Fruit fly (Drosophila melanogaster) whole organism, prepupa: ENCODE measurements around the gene JMJD4.

Experiments
- Blimp-1 ChIP-seq: fragments of 200-800 bp; sonication (Bioruptor generic); optimal IDR thresholded peaks from 3 replicates; lab custom pipeline; 2017; ENCODE audit warnings: missing biosample characterization, missing genetic modification characterization, mild to moderate bottlenecking, moderate library complexity, missing genetic modification reagents
- CG10631 ChIP-seq: fragments of 200-800 bp; sonication (Bioruptor generic); optimal IDR thresholded peaks from 2 replicates; lab custom pipeline; 2016; ENCODE audit warnings: missing biosample characterization, missing genetic modification characterization
- CG10669 ChIP-seq: fragments of 200-800 bp; sonication (Bioruptor generic); optimal IDR thresholded peaks from 3 replicates; lab custom pipeline; 2018; ENCODE audit warnings: missing biosample characterization, mild to moderate bottlenecking, missing genetic modification characterization, moderate library complexity
- CG11294 ChIP-seq: fragments of 200-800 bp; sonication (Bioruptor generic); IDR thresholded peaks from 2 replicates; pipeline ENCODE4 v1.3.6; 2022; ENCODE audit warnings: missing biosample characterization, missing genetic modification characterization
- CG11762 ChIP-seq: fragments of 200-800 bp; sonication (Bioruptor generic); optimal IDR thresholded peaks from 3 replicates; lab custom pipeline; 2016; ENCODE audit warnings: missing biosample characterization, missing genetic modification characterization; ENCODE audit not compliant: insufficient read depth
- CG15336 ChIP-seq: fragments of 200-800 bp; sonication (Bioruptor generic); IDR thresholded peaks from 2 replicates; pipeline ENCODE4 v1.3.6; 2022; ENCODE audit warnings: missing biosample characterization, missing genetic modification characterization
- CG1621 ChIP-seq: fragments of 200-800 bp; sonication (Bioruptor generic); optimal IDR thresholded peaks from 3 replicates; lab custom pipeline; 2018; ENCODE audit warnings: missing biosample characterization, mild to moderate bottlenecking, missing genetic modification characterization
- CG16779 ChIP-seq: fragments of 200-800 bp; sonication (Bioruptor generic); optimal IDR thresholded peaks from 3 replicates; lab custom pipeline; 2017; ENCODE audit warnings: missing biosample characterization, mild to moderate bottlenecking, missing genetic modification characterization
- CG32006 ChIP-seq: fragments of 200-800 bp; sonication (Bioruptor generic); optimal IDR thresholded peaks from 3 replicates; lab custom pipeline; 2017; ENCODE audit warnings: missing biosample characterization, mild to moderate bottlenecking, missing genetic modification characterization
- CG34406 ChIP-seq: fragments of 200-800 bp; sonication (Bioruptor generic); optimal IDR thresholded peaks from 3 replicates; lab custom pipeline; 2016; ENCODE audit warnings: missing biosample characterization, missing genetic modification characterization
- CG3919 ChIP-seq: fragments of 200-800 bp; sonication (Bioruptor generic); optimal IDR thresholded peaks from 3 replicates; lab custom pipeline; 2016; ENCODE audit warnings: missing biosample characterization, missing genetic modification characterization
- CG4318 ChIP-seq: fragments of 200-800 bp; sonication (Bioruptor generic); optimal IDR thresholded peaks from 3 replicates; lab custom pipeline; 2017; ENCODE audit warnings: missing biosample characterization, mild to moderate bottlenecking, missing genetic modification characterization
- CG6163 ChIP-seq: fragments of 200-800 bp; sonication (Bioruptor generic); IDR thresholded peaks from 3 replicates; pipeline ENCODE4 v1.3.6; 2022; ENCODE audit warnings: missing biosample characterization, missing genetic modification characterization
- CG6792 ChIP-seq: fragments of 200-800 bp; sonication (Bioruptor generic); optimal IDR thresholded peaks from 3 replicates; lab custom pipeline; 2016; ENCODE audit warnings: missing biosample characterization, missing genetic modification characterization
- CG6808 ChIP-seq: fragments of 200-800 bp; sonication (Bioruptor generic); optimal IDR thresholded peaks from 3 replicates; lab custom pipeline; 2017; ENCODE audit warnings: missing biosample characterization, missing genetic modification characterization, mild to moderate bottlenecking, moderate library complexity, missing genetic modification reagents
- CG7368 ChIP-seq: fragments of 200-800 bp; sonication (Bioruptor generic); optimal IDR thresholded peaks from 3 replicates; lab custom pipeline; 2016; ENCODE audit warnings: missing biosample characterization, missing genetic modification characterization
- CG8119 ChIP-seq: fragments of 200-800 bp; sonication (Bioruptor generic); IDR thresholded peaks from 3 replicates; pipeline ENCODE4 v1.3.6; 2022; ENCODE audit warnings: missing biosample characterization, missing genetic modification characterization
- CG8319 ChIP-seq: fragments of 200-800 bp; sonication (Bioruptor generic); optimal IDR thresholded peaks from 3 replicates; lab custom pipeline; 2016; ENCODE audit warnings: missing biosample characterization, missing genetic modification characterization
- CG8632 ChIP-seq: fragments of 200-800 bp; sonication (Bioruptor generic); optimal IDR thresholded peaks from 3 replicates; lab custom pipeline; 2016; ENCODE audit warnings: missing biosample characterization, missing genetic modification characterization
- CG9139 ChIP-seq: fragments of 200-800 bp; sonication (Bioruptor generic); optimal IDR thresholded peaks from 3 replicates; lab custom pipeline; 2017; ENCODE audit warnings: missing biosample characterization, mild to moderate bottlenecking, missing genetic modification characterization
- Eip78C ChIP-seq: fragments of 200-800 bp; sonication (Bioruptor generic); peaks from one replicate; lab custom pipeline; 2016; ENCODE audit warnings: missing biosample characterization, missing genetic modification characterization
- Eip93F ChIP-seq: fragments of 200-800 bp; sonication (Bioruptor generic); optimal IDR thresholded peaks from 2 replicates; lab custom pipeline; 2016; ENCODE audit warnings: missing biosample characterization, mild to moderate bottlenecking, missing genetic modification characterization
- Ets21C ChIP-seq: fragments of 200-800 bp; sonication (Bioruptor generic); optimal IDR thresholded peaks from 3 replicates; lab custom pipeline; 2016; ENCODE audit warnings: missing biosample characterization, missing genetic modification characterization
- Ets96B ChIP-seq: fragments of 200-800 bp; optimal IDR thresholded peaks from 2 replicates; lab custom pipeline; 2019; ENCODE audit warnings: missing biosample characterization, mild to moderate bottlenecking, missing genetic modification characterization, moderate library complexity
- Gug ChIP-seq: fragments of 200-800 bp; sonication (Bioruptor generic); IDR thresholded peaks from 2 replicates; pipeline ENCODE4 v1.3.6; 2022; ENCODE audit warnings: missing biosample characterization, missing genetic modification characterization
- Hr38 ChIP-seq: sonication (Bioruptor generic); optimal IDR thresholded peaks from 2 replicates; lab custom pipeline; 2016; ENCODE audit warnings: missing biosample characterization, missing genetic modification characterization
- Hr39 ChIP-seq: fragments of 200-800 bp; sonication (Bioruptor generic); optimal IDR thresholded peaks from 2 replicates; lab custom pipeline; 2016; ENCODE audit warnings: missing biosample characterization, missing genetic modification characterization
- Met ChIP-seq: fragments of 200-800 bp; sonication (Bioruptor generic); optimal IDR thresholded peaks from 3 replicates; lab custom pipeline; 2016; ENCODE audit warnings: missing biosample characterization, missing genetic modification characterization
- Smox ChIP-seq: fragments of 200-800 bp; sonication (Bioruptor generic); optimal IDR thresholded peaks from 3 replicates; lab custom pipeline; 2016; ENCODE audit warnings: missing biosample characterization, missing genetic modification characterization
- Sox102F ChIP-seq: fragments of 200-800 bp; sonication (Bioruptor generic); optimal IDR thresholded peaks from 2 replicates; lab custom pipeline; 2016; ENCODE audit warnings: missing biosample characterization, mild to moderate bottlenecking, missing genetic modification characterization
- Sox14 ChIP-seq: fragments of 200-800 bp; sonication (Bioruptor generic); optimal IDR thresholded peaks from 3 replicates; lab custom pipeline; 2016; ENCODE audit warnings: missing biosample characterization, missing genetic modification characterization
- Sox15 ChIP-seq: fragments of 200-800 bp; sonication (Bioruptor generic); optimal IDR thresholded peaks from 3 replicates; lab custom pipeline; 2016; ENCODE audit warnings: missing biosample characterization, missing genetic modification characterization
- achi ChIP-seq: fragments of 200-800 bp; sonication (Bioruptor generic); optimal IDR thresholded peaks from 3 replicates; lab custom pipeline; 2016; ENCODE audit warnings: missing biosample characterization, missing genetic modification characterization
- cyc ChIP-seq: fragments of 200-800 bp; sonication (Bioruptor generic); optimal IDR thresholded peaks from 3 replicates; lab custom pipeline; 2016; ENCODE audit warnings: missing biosample characterization, missing genetic modification characterization
- eg ChIP-seq: fragments of 200-800 bp; sonication (Bioruptor generic); IDR thresholded peaks from 3 replicates; pipeline ENCODE4 v1.3.6; 2022; ENCODE audit warnings: missing biosample characterization, missing genetic modification characterization
- esn ChIP-seq: fragments of 200-800 bp; sonication (Bioruptor generic); optimal IDR thresholded peaks from 2 replicates; lab custom pipeline; 2016; ENCODE audit warnings: missing biosample characterization, mild to moderate bottlenecking, missing genetic modification characterization, moderate library complexity
- fd85E ChIP-seq: fragments of 200-800 bp; sonication (Bioruptor generic); optimal IDR thresholded peaks from 3 replicates; lab custom pipeline; 2016; ENCODE audit warnings: missing biosample characterization, missing genetic modification characterization
- lz ChIP-seq: fragments of 200-800 bp; sonication (Bioruptor generic); optimal IDR thresholded peaks from 3 replicates; lab custom pipeline; 2016; ENCODE audit warnings: missing biosample characterization, missing genetic modification characterization
- salr ChIP-seq, 2 experiments: fragments of 200-800 bp; sonication (Bioruptor generic); optimal IDR thresholded peaks; 3 replicates each; lab custom pipeline; 2016 to 2018; ENCODE audit warnings: missing biosample characterization in 2 of 2, missing genetic modification characterization in 2 of 2, mild to moderate bottlenecking in 1 of 2
- spab ChIP-seq: fragments of 200-800 bp; sonication (Bioruptor generic); optimal IDR thresholded peaks from 2 replicates; lab custom pipeline; 2017; ENCODE audit warnings: missing biosample characterization, mild to moderate bottlenecking, missing genetic modification characterization, missing genetic modification reagents
- ss ChIP-seq, 2 experiments: fragments of 200-800 bp; sonication (Bioruptor generic); optimal IDR thresholded peaks; 2 replicates in 1 of 2; 3 replicates in 1 of 2; lab custom pipeline; 2017 to 2018; ENCODE audit warnings: mild to moderate bottlenecking in 2 of 2, missing biosample characterization in 2 of 2, missing genetic modification characterization in 2 of 2, moderate library complexity in 1 of 2
- svp ChIP-seq: fragments of 200-800 bp; sonication (Bioruptor generic); peaks from one replicate; lab custom pipeline; 2016; ENCODE audit warnings: missing biosample characterization, missing genetic modification characterization
- topi ChIP-seq: fragments of 200-800 bp; sonication (Bioruptor generic); optimal IDR thresholded peaks from 3 replicates; lab custom pipeline; 2016; ENCODE audit warnings: missing biosample characterization, missing genetic modification characterization
- vri ChIP-seq: fragments of 200-800 bp; sonication (Bioruptor generic); optimal IDR thresholded peaks from 3 replicates; lab custom pipeline; 2016; ENCODE audit warnings: missing biosample characterization, mild to moderate bottlenecking, missing genetic modification characterization

JMJD4 gene

DNA sequence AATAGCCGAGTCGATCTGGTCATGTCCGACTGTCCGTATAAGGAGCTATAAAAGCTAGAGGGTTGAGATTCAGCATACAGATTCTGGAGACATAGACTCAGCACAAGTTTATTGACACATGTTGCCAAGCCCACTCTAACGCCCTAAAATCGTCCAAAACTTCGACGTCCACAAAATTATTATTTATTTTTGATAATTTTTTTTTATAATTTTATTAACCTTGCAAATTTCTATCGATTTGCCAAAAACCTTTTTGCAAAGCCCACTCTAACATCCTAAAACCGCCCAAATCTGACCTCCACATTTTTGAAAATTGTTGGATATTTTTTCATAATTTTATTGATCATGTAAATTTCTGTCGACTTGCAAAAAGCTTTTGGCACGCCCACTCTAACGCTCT lies at the start of gene JMJD4:
JMJD4 (minus strand) TSS at position 101 of the 400 bp plus-strand sequence.
- no peak for TF ChIP-seq CG10631 (GFP tag; lab: Kevin White, UChicago)
- TF ChIP-seq Smox (GFP tag; lab: Kevin White, UChicago) = no peak
- no peak for TF ChIP-seq CG3919 (GFP tag; lab: Kevin White, UChicago)
- no peak for TF ChIP-seq CG6792 (GFP tag; lab: Kevin White, UChicago)
- TF ChIP-seq cyc (GFP tag; lab: Kevin White, UChicago) = no peak
- TF ChIP-seq CG9139 = no peak
- TF ChIP-seq ss (GFP tag; optimal IDR thresholded peaks at IDR 0.05; lab: Kevin White, UChicago) = no peak
- no peak for TF ChIP-seq Ets96B
- no peak for TF ChIP-seq CG7368 (GFP tag; lab: Kevin White, UChicago)
- no peak for TF ChIP-seq Blimp-1
- no peak for TF ChIP-seq Sox102F
- TF ChIP-seq CG8632 = no peak
- no peak for TF ChIP-seq svp
- TF ChIP-seq Ets21C = no peak

DNA sequence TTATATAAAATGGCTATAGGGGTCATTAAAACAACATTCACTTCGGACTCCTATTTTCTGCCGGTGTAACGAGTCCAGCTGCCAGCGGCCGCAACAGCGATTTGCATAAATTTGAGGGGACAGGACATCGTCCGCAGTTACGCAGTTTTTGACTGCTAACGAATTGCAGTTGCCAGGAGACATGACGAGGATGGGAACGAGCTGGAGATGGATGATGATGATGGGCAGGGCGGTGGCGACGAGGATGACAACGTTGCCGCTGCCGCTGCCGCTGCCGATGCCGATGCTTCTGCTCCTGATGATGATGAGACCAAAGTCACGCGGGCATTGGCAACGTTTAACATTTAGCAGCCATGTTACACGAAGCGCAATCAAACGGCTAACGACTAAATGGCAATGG lies 43.7 kb upstream of the JMJD4 start:
- TF ChIP-seq svp = peak; percentile 0
- no peak for TF ChIP-seq Sox15

dm6 chr2L:18186695-18187094 lies 27.6 kb upstream of the JMJD4 start:
- TF ChIP-seq CG6163 (GFP tag; lab: Robert Waterston, UW) (0 out of 3 replicates have a peak, but pooled peaks have one; percentile 28), Eip78C (GFP tag; lab: Kevin White, UChicago) (peak; percentile 25), Hr39 (GFP tag; lab: Kevin White, UChicago) (peak; percentile 2), CG32006 (no peak)
- TF ChIP-seq, all 60 proteins: peak for 3

DNA sequence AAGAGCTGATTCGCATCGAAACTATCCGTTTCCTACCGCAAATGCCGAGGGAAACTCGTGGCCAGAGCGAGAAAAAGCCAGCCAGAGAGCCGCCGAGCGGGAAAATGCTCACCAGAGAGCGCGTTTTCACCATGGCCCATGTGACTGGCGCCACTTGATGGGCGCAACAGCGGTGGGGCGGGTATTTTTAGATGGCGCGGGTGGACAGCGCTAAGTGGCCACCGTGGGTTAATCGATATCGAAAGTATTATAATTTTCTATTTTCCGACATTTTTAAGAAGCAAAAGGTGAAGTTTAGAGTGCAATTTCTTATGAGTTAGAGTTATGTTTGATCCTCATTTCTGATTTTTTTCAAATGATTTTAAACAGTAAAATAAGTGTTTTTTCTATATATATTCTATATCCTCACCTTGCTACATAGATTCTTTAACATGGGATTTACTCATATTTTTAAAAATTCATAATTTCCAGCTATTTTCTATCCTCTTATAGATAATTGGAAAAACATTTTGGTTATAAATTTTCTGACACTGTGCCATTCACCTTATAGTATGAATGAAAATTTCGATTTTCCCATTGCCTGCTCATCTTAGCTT lies 25.7 kb upstream of the JMJD4 start, which contains the start of gene Ptp36E:
Ptp36E (minus strand) TSS at position 360 of the 596 bp plus-strand sequence.
- no peak for TF ChIP-seq CG1621 (tag; lab: Kevin White, UChicago)
- TF ChIP-seq Hr39 (GFP tag; lab: Kevin White, UChicago) = no peak
- TF ChIP-seq spab = peak; percentile 38
- no peak for TF ChIP-seq Smox (GFP tag; lab: Kevin White, UChicago)
- TF ChIP-seq achi (GFP tag; lab: Kevin White, UChicago) = peak; percentile 29
- peak; percentile 83 for TF ChIP-seq CG8119 (GFP tag; lab: Robert Waterston, UW)
- no peak for TF ChIP-seq vri
- TF ChIP-seq Eip93F (GFP tag; lab: Kevin White, UChicago) = no peak
- peak; percentile 60 for TF ChIP-seq CG10631 (GFP tag; lab: Kevin White, UChicago)
- TF ChIP-seq CG11294 = peak; percentile 81; the same call in 1 of the 2 replicates
- TF ChIP-seq Sox14 = peak; percentile 5
- TF ChIP-seq CG32006 = peak; percentile 83
- TF ChIP-seq lz (GFP tag; lab: Kevin White, UChicago) = peak; percentile 0
- TF ChIP-seq Eip78C (GFP tag; lab: Kevin White, UChicago) = peak; percentile 81
- peak; percentile 78 for TF ChIP-seq Gug (GFP tag; lab: Robert Waterston, UW)
- TF ChIP-seq svp = peak; percentile 66
- no peak for TF ChIP-seq CG8319 (GFP tag; lab: Kevin White, UChicago)
- peak; percentile 72 for TF ChIP-seq Ets96B
- peak; percentile 84 for TF ChIP-seq CG15336 (GFP tag; lab: Robert Waterston, UW)
- peak; percentile 31 for TF ChIP-seq CG6792 (GFP tag; lab: Kevin White, UChicago)
- no peak for TF ChIP-seq fd85E
- TF ChIP-seq CG16779 (tag; lab: Kevin White, UChicago) = peak; percentile 26
- TF ChIP-seq CG8632 = no peak
- peak; percentile 59 for TF ChIP-seq CG4318 (GFP tag; lab: Kevin White, UChicago)
- TF ChIP-seq CG34406 = no peak
- peak; percentile 61; the same call in 2 of the 3 replicates for TF ChIP-seq CG6163 (GFP tag; lab: Robert Waterston, UW)
- peak; percentile 32 for TF ChIP-seq Met (GFP tag; lab: Kevin White, UChicago)
- no peak for TF ChIP-seq topi
- no peak for TF ChIP-seq Blimp-1
- peak; percentile 23 for TF ChIP-seq CG11762 (GFP tag; lab: Kevin White, UChicago)
- TF ChIP-seq eg = peak; percentile 78
- peak; percentile 42 for TF ChIP-seq CG10669 (GFP tag; lab: Kevin White, UChicago)
- TF ChIP-seq CG6808 (GFP tag; lab: Kevin White, UChicago) = peak; percentile 20
- TF ChIP-seq Hr38 (GFP tag; lab: Kevin White, UChicago) = no peak
- TF ChIP-seq salr (GFP tag; optimal IDR thresholded peaks at IDR 0.05; lab: Kevin White, UChicago) = peak in 1 of 2 experiments; percentile 61
- TF ChIP-seq esn (GFP tag; lab: Kevin White, UChicago) = no peak
- no peak for TF ChIP-seq CG7368 (GFP tag; lab: Kevin White, UChicago)
- TF ChIP-seq CG9139 = no peak
